Worm (Caenorhabditis elegans) whole organism, L2 larva: Measurements from ENCODE around the gene zmp-1.

Experiments
- blmp-1 ChIP-seq: sonication (generic microtip); optimal IDR thresholded peaks from 2 replicates; lab custom pipeline; 2017; ENCODE audit warnings: missing genetic modification characterization, mild to moderate bottlenecking, missing compliant biosample characterization, antibody characterized with exemption, moderate library complexity; ENCODE audit not compliant: insufficient read depth
- ceh-82 ChIP-seq: fragments of 150-350 bp; optimal IDR thresholded peaks from 2 replicates; lab custom pipeline; 2014; ENCODE audit warnings: missing biosample characterization, missing genetic modification characterization
- elt-1 ChIP-seq: fragments of 150-350 bp; optimal IDR thresholded peaks from 2 replicates; lab custom pipeline; 2014; ENCODE audit warnings: missing biosample characterization, missing genetic modification characterization
- elt-3 ChIP-seq: sonication (generic microtip); optimal IDR thresholded peaks from 2 replicates; lab custom pipeline; 2017; ENCODE audit warnings: missing biosample characterization, missing genetic modification characterization
- lin-13 ChIP-seq: fragments of 150-350 bp; optimal IDR thresholded peaks from 2 replicates; lab custom pipeline; 2014; ENCODE audit warnings: missing biosample characterization, missing genetic modification reagents, missing genetic modification characterization
- lsy-2 ChIP-seq, 2 experiments: fragments of 150-350 bp in 1 of 2; sonication (generic microtip) in 1 of 2; optimal IDR thresholded peaks; 2 replicates each; lab custom pipeline; 2014 to 2017; ENCODE audit warnings: missing biosample characterization in 2 of 2, missing genetic modification characterization in 2 of 2
- nhr-237 ChIP-seq: fragments of 150-350 bp; optimal IDR thresholded peaks from 2 replicates; lab custom pipeline; 2014; ENCODE audit warnings: missing biosample characterization, missing genetic modification characterization
- unc-39 ChIP-seq: fragments of 150-350 bp; optimal IDR thresholded peaks from 2 replicates; lab custom pipeline; 2014; ENCODE audit warnings: missing biosample characterization, missing genetic modification characterization
- zag-1 ChIP-seq: fragments of 150-350 bp; optimal IDR thresholded peaks from 2 replicates; lab custom pipeline; 2014; ENCODE audit warnings: missing biosample characterization, missing genetic modification characterization
- ztf-11 ChIP-seq: sonication (generic microtip); optimal IDR thresholded peaks from 2 replicates; lab custom pipeline; 2017; ENCODE audit warnings: missing biosample characterization, missing genetic modification characterization

ce11 chrIII:5981407-5981806 lies 48.7 kb upstream of the zmp-1 start:
- TF ChIP-seq elt-1 (tag; lab: Kevin White, UChicago) (no peak), elt-3 (no peak), lin-13 (no peak), nhr-237 (no peak), zag-1 (no peak), ceh-82 (tag; lab: Kevin White, UChicago) (no peak), unc-39 (tag; lab: Kevin White, UChicago) (no peak), ztf-11 (tag; lab: Kevin White, UChicago) (no peak), blmp-1 (tag; lab: Kevin White, UChicago) (no peak), lsy-2 (tag; optimal IDR thresholded peaks at IDR 0.05; lab: Kevin White, UChicago) (no peak)
